Fruit fly (Drosophila melanogaster) Kc167 (cell line): ENCODE measurements around the gene Inx3.

Source experiments
- Myc ChIP-seq: fragments of >200 bp; optimal IDR thresholded peaks from 2 replicates; lab custom pipeline; 2017; ENCODE audit warnings: missing external identifiers
- h ChIP-seq: fragments of >200 bp; optimal IDR thresholded peaks from 3 replicates; lab custom pipeline; 2018; ENCODE audit warnings: missing external identifiers
- insv ChIP-seq: fragments of >200 bp; optimal IDR thresholded peaks from 3 replicates; lab custom pipeline; 2018; ENCODE audit warnings: missing external identifiers
- ttk ChIP-seq: sonication (Bioruptor generic); optimal IDR thresholded peaks from 2 replicates; lab custom pipeline; 2017; ENCODE audit warnings: missing external identifiers

- no peak for TF ChIP-seq insv
- no peak for TF ChIP-seq h (lab: Kevin White, UChicago)
- TF ChIP-seq ttk (lab: Kevin White, UChicago), result no peak
- TF ChIP-seq Myc (lab: Kevin White, UChicago), result no peak
These were observed 27.5 kb upstream of the Inx3 start for dm6 chr3R:28886813-28887212.
